Worm (Caenorhabditis elegans) whole organism, L4 larva: Measurements from ENCODE around the gene C12D5.5.

Experiments
- F49E8.2 ChIP-seq: sonication (generic microtip); optimal IDR thresholded peaks from 2 replicates; lab custom pipeline; 2016; ENCODE audit warnings: missing compliant biosample characterization, mild to moderate bottlenecking, missing genetic modification characterization, borderline replicate concordance
- Y48G9A.11 ChIP-seq: fragments of 200-800 bp; sonication (Bioruptor generic); IDR thresholded peaks from 2 replicates; pipeline ENCODE4 v1.3.6; 2022; ENCODE audit warnings: missing genetic modification reagents, missing genetic modification characterization, missing compliant biosample characterization
- aly-2 ChIP-seq: sonication (generic microtip); optimal IDR thresholded peaks from 2 replicates; lab custom pipeline; 2018; ENCODE audit warnings: missing biosample characterization, missing genetic modification characterization
- ama-1 ChIP-seq: fragments of 150-350 bp; optimal IDR thresholded peaks from 2 replicates; lab custom pipeline; 2014; ENCODE audit warnings: inconsistent platforms, mixed read lengths
- dpl-1 ChIP-seq: fragments of 150-350 bp; optimal IDR thresholded peaks from 2 replicates; lab custom pipeline; 2014; ENCODE audit warnings: missing biosample characterization, missing genetic modification reagents, missing genetic modification characterization
- egl-27 ChIP-seq: sonication (generic microtip); optimal IDR thresholded peaks from 3 replicates; lab custom pipeline; 2017; ENCODE audit warnings: missing biosample characterization, missing genetic modification reagents, missing genetic modification characterization
- lsy-2 ChIP-seq, 2 experiments: fragments of 150-350 bp in 1 of 2; sonication (generic microtip) in 1 of 2; optimal IDR thresholded peaks; 2 replicates each; lab custom pipeline; 2014 to 2017; ENCODE audit warnings: missing biosample characterization in 2 of 2, missing genetic modification characterization in 2 of 2
- nhr-11 ChIP-seq: fragments of 150-350 bp; optimal IDR thresholded peaks from 2 replicates; lab custom pipeline; 2014; ENCODE audit warnings: missing biosample characterization, missing genetic modification characterization
- skn-1 ChIP-seq: fragments of 150-350 bp; optimal IDR thresholded peaks from 2 replicates; lab custom pipeline; 2014; ENCODE audit warnings: missing biosample characterization, missing genetic modification characterization
- unc-130 ChIP-seq: sonication (generic microtip); optimal IDR thresholded peaks from 2 replicates; lab custom pipeline; 2016; ENCODE audit warnings: missing genetic modification reagents, missing genetic modification characterization, missing compliant biosample characterization
- unc-62 ChIP-seq, 3 experiments: fragments of 150-350 bp in 1 of 3; sonication (generic microtip); optimal IDR thresholded peaks in 2 of 3; peaks in 1 of 3; 1 replicate in 1 of 3; 2 replicates in 2 of 3; lab custom pipeline; 2014 to 2017; ENCODE audit warnings: missing biosample characterization in 3 of 3, missing genetic modification characterization in 3 of 3, missing genetic modification reagents in 3 of 3, missing genotype in 1 of 3
- zag-1 ChIP-seq: fragments of 150-350 bp; optimal IDR thresholded peaks from 2 replicates; lab custom pipeline; 2014; ENCODE audit warnings: missing biosample characterization, missing genetic modification characterization
- zfp-2 ChIP-seq: sonication (generic microtip); optimal IDR thresholded peaks from 2 replicates; lab custom pipeline; 2016; ENCODE audit warnings: mild to moderate bottlenecking, missing genetic modification characterization, missing compliant biosample characterization
- ztf-11 ChIP-seq: fragments of 150-350 bp; optimal IDR thresholded peaks from 2 replicates; lab custom pipeline; 2014; ENCODE audit warnings: missing biosample characterization, missing genetic modification characterization

ce11 chrV:7635469-7635868 is 32.6 kb upstream of the C12D5.5 start, which contains the start of gene srd-29:
- TF ChIP-seq unc-62 (GFP tag; optimal IDR thresholded peaks at IDR 0.05 in 1 of 2; lab: Kevin White, UChicago) (no peak), unc-62 (tag; optimal IDR thresholded peaks at IDR 0.05; lab: Kevin White, UChicago) (no peak), zfp-2 (tag; lab: Kevin White, UChicago) (no peak), Y48G9A.11 (GFP tag; lab: Robert Waterston, UW) (no peak), dpl-1 (GFP tag; lab: Kevin White, UChicago) (no peak), lsy-2 (tag; optimal IDR thresholded peaks at IDR 0.05; lab: Kevin White, UChicago) (no peak), unc-130 (GFP tag; lab: Kevin White, UChicago) (no peak), ama-1 (lab: Kevin White, UChicago) (no peak), F49E8.2 (tag; lab: Kevin White, UChicago) (no peak), nhr-11 (no peak), zag-1 (tag; lab: Kevin White, UChicago) (no peak), aly-2 (no peak), egl-27 (tag; lab: Kevin White, UChicago) (no peak), ztf-11 (tag; lab: Kevin White, UChicago) (no peak), skn-1 (no peak)
